Fruit fly (Drosophila melanogaster) whole organism, embryonic: ENCODE measurements around the gene P58IPK.

Source experiments
- BEAF-32 ChIP-seq: fragments of 200-800 bp; sonication (Bioruptor generic); optimal IDR thresholded peaks from 3 replicates; lab custom pipeline; 2017; ENCODE audit warnings: missing biosample characterization, missing genetic modification characterization, mild to moderate bottlenecking, moderate library complexity, missing genetic modification reagents
- CG10462 ChIP-seq: fragments of 200-800 bp; sonication (Bioruptor generic); optimal IDR thresholded peaks from 2 replicates; lab custom pipeline; 2016; ENCODE audit warnings: missing biosample characterization, missing genetic modification characterization
- CG10959 ChIP-seq: fragments of 200-800 bp; sonication (Bioruptor generic); IDR thresholded peaks from 2 replicates; pipeline ENCODE4 v1.3.6; 2022; ENCODE audit warnings: missing biosample characterization, missing genetic modification characterization
- CG12236 ChIP-seq: fragments of 200-800 bp; sonication (Bioruptor generic); optimal IDR thresholded peaks from 2 replicates; lab custom pipeline; 2016; ENCODE audit warnings: missing biosample characterization, missing genetic modification characterization
- CG14965 ChIP-seq: fragments of 200-800 bp; sonication (Bioruptor generic); optimal IDR thresholded peaks from 2 replicates; lab custom pipeline; 2016; ENCODE audit warnings: missing biosample characterization, missing genetic modification characterization, borderline replicate concordance
- CG1529 ChIP-seq: fragments of 200-800 bp; sonication (Bioruptor generic); optimal IDR thresholded peaks from 3 replicates; lab custom pipeline; 2018; ENCODE audit warnings: missing biosample characterization, missing genetic modification characterization
- CG15479 ChIP-seq: fragments of 200-800 bp; sonication (Bioruptor generic); optimal IDR thresholded peaks from 3 replicates; lab custom pipeline; 2019; ENCODE audit warnings: missing biosample characterization, mild to moderate bottlenecking, missing genetic modification characterization, moderate library complexity
- CG1602 ChIP-seq: fragments of 200-800 bp; sonication (Bioruptor generic); optimal IDR thresholded peaks from 3 replicates; lab custom pipeline; 2016; ENCODE audit warnings: missing biosample characterization, missing genetic modification characterization
- CG16813 ChIP-seq: fragments of 200-800 bp; sonication (Bioruptor generic); IDR thresholded peaks from 3 replicates; pipeline ENCODE4 v1.3.6; 2022; ENCODE audit warnings: missing biosample characterization, missing genetic modification characterization; ENCODE audit not compliant: partially characterized antibody
- CG17359 ChIP-seq: fragments of 200-800 bp; sonication (Bioruptor generic); optimal IDR thresholded peaks from 3 replicates; lab custom pipeline; 2018; ENCODE audit warnings: missing biosample characterization, mild to moderate bottlenecking, missing genetic modification characterization, moderate library complexity
- CG17568 ChIP-seq: fragments of 200-800 bp; sonication (Bioruptor generic); optimal IDR thresholded peaks from 2 replicates; lab custom pipeline; 2018; ENCODE audit warnings: missing biosample characterization, mild to moderate bottlenecking, missing genetic modification characterization, moderate library complexity
- CG17829 ChIP-seq: fragments of 200-800 bp; optimal IDR thresholded peaks from 2 replicates; lab custom pipeline; 2019; ENCODE audit warnings: missing biosample characterization, mild to moderate bottlenecking, missing genetic modification characterization, moderate library complexity
- CG1832 ChIP-seq: fragments of 200-800 bp; sonication (Bioruptor generic); optimal IDR thresholded peaks from 2 replicates; lab custom pipeline; 2017; ENCODE audit warnings: missing biosample characterization, mild to moderate bottlenecking, missing genetic modification characterization, inconsistent platforms
- CG2116 ChIP-seq: fragments of 200-800 bp; sonication (Bioruptor generic); optimal IDR thresholded peaks from 3 replicates; lab custom pipeline; 2018; ENCODE audit warnings: missing biosample characterization, mild to moderate bottlenecking, missing genetic modification characterization
- CG2678 ChIP-seq: fragments of 200-800 bp; sonication (Bioruptor generic); optimal IDR thresholded peaks from 3 replicates; lab custom pipeline; 2019; ENCODE audit warnings: missing biosample characterization, mild to moderate bottlenecking, missing genetic modification characterization, moderate library complexity
- CG31365 ChIP-seq: fragments of 200-800 bp; sonication (Bioruptor generic); optimal IDR thresholded peaks from 2 replicates; lab custom pipeline; 2018; ENCODE audit warnings: missing biosample characterization, mild to moderate bottlenecking, missing genetic modification characterization
- CG3847 ChIP-seq: fragments of 200-800 bp; sonication (Bioruptor generic); IDR thresholded peaks from 2 replicates; pipeline ENCODE4 v1.3.6; 2022; ENCODE audit warnings: missing biosample characterization, missing genetic modification characterization
- CG7357 ChIP-seq: fragments of 200-800 bp; sonication (Bioruptor generic); IDR thresholded peaks from 3 replicates; pipeline ENCODE4 v1.3.6; 2022; ENCODE audit warnings: missing biosample characterization, missing genetic modification characterization
- CG7987 ChIP-seq: fragments of 200-800 bp; sonication (Bioruptor generic); optimal IDR thresholded peaks from 2 replicates; lab custom pipeline; 2018; ENCODE audit warnings: missing biosample characterization, mild to moderate bottlenecking, missing genetic modification characterization, moderate library complexity
- CG9437 ChIP-seq: fragments of 200-800 bp; sonication (Bioruptor generic); optimal IDR thresholded peaks from 2 replicates; lab custom pipeline; 2018; ENCODE audit warnings: missing biosample characterization, mild to moderate bottlenecking, missing genetic modification characterization
- Dek ChIP-seq: fragments of 200-800 bp; sonication (Bioruptor generic); optimal IDR thresholded peaks from 3 replicates; lab custom pipeline; 2019; ENCODE audit warnings: missing biosample characterization, mild to moderate bottlenecking, missing genetic modification characterization, moderate library complexity
- E2f2 ChIP-seq: fragments of 200-800 bp; sonication (Bioruptor generic); IDR thresholded peaks from 2 replicates; pipeline ENCODE4 v1.3.6; 2022; ENCODE audit warnings: missing biosample characterization, missing genetic modification characterization
- H2.0 ChIP-seq: fragments of 200-800 bp; sonication (Bioruptor generic); IDR thresholded peaks from 2 replicates; pipeline ENCODE4 v1.3.6; 2022; ENCODE audit warnings: missing biosample characterization, missing genetic modification characterization
- HHEX ChIP-seq: fragments of 200-800 bp; sonication (Bioruptor generic); optimal IDR thresholded peaks from 3 replicates; lab custom pipeline; 2017; ENCODE audit warnings: missing biosample characterization, mild to moderate bottlenecking, missing genetic modification characterization, missing genetic modification reagents
- Hey ChIP-seq: fragments of 200-800 bp; sonication (Bioruptor generic); optimal IDR thresholded peaks from 3 replicates; lab custom pipeline; 2018; ENCODE audit warnings: missing biosample characterization, mild to moderate bottlenecking, missing genetic modification characterization
- Hsf ChIP-seq: fragments of 200-800 bp; sonication (Bioruptor generic); optimal IDR thresholded peaks from 3 replicates; lab custom pipeline; 2016; ENCODE audit warnings: missing biosample characterization, missing genetic modification characterization
- Kr ChIP-seq: fragments of 200-800 bp; sonication (Bioruptor generic); optimal IDR thresholded peaks from 2 replicates; lab custom pipeline; 2017; ENCODE audit warnings: missing biosample characterization, mild to moderate bottlenecking, missing genetic modification characterization
- MBD-R2 ChIP-seq: fragments of 200-800 bp; sonication (Bioruptor generic); IDR thresholded peaks from 2 replicates; pipeline ENCODE4 v1.3.6; 2022; ENCODE audit warnings: missing biosample characterization, missing genetic modification characterization
- Ptx1 ChIP-seq: fragments of 200-800 bp; sonication (Bioruptor generic); IDR thresholded peaks from 2 replicates; pipeline ENCODE4 v1.3.6; 2022; ENCODE audit warnings: missing biosample characterization, missing genetic modification characterization
- Ravus ChIP-seq: fragments of 200-800 bp; sonication (Bioruptor generic); IDR thresholded peaks from 2 replicates; pipeline ENCODE4 v1.3.6; 2022; ENCODE audit warnings: missing biosample characterization, missing genetic modification characterization
- Six4 ChIP-seq: fragments of 200-800 bp; sonication (Bioruptor generic); optimal IDR thresholded peaks from 2 replicates; lab custom pipeline; 2016; ENCODE audit warnings: missing biosample characterization, missing genetic modification characterization
- dan ChIP-seq: fragments of 200-800 bp; sonication (Bioruptor generic); IDR thresholded peaks from 2 replicates; pipeline ENCODE4 v1.3.6; 2022; ENCODE audit warnings: missing biosample characterization, missing genetic modification characterization
- esg ChIP-seq: fragments of 200-800 bp; sonication (Bioruptor generic); conservative IDR thresholded peaks from 2 replicates; pipeline ENCODE4 v1.3.6; 2022; ENCODE audit warnings: missing biosample characterization, missing genetic modification characterization
- fd3F ChIP-seq: fragments of 200-800 bp; sonication (Bioruptor generic); optimal IDR thresholded peaks from 2 replicates; lab custom pipeline; 2018; ENCODE audit warnings: missing biosample characterization, mild to moderate bottlenecking, missing genetic modification characterization, moderate library complexity
- gce ChIP-seq: fragments of 200-800 bp; sonication (Bioruptor generic); IDR thresholded peaks from 3 replicates; pipeline ENCODE4 v1.3.6; 2022; ENCODE audit warnings: missing biosample characterization, missing genetic modification characterization
- grau ChIP-seq: fragments of 200-800 bp; optimal IDR thresholded peaks from 3 replicates; lab custom pipeline; 2019; ENCODE audit warnings: missing biosample characterization, mild to moderate bottlenecking, missing genetic modification characterization, moderate library complexity
- gt ChIP-seq: fragments of 200-800 bp; sonication (Bioruptor generic); IDR thresholded peaks from 2 replicates; pipeline ENCODE4 v1.3.6; 2022; ENCODE audit warnings: missing biosample characterization, missing genetic modification characterization
- ham ChIP-seq: fragments of 200-800 bp; sonication (Bioruptor generic); IDR thresholded peaks from 2 replicates; pipeline ENCODE4 v1.3.6; 2022; ENCODE audit warnings: missing biosample characterization, missing genetic modification characterization
- lola ChIP-seq, 3 experiments: fragments of >200 bp in 2 of 3; fragments of 200-800 bp in 1 of 3; sonication (Bioruptor generic) in 1 of 3; optimal IDR thresholded peaks; 2 replicates each; lab custom pipeline; 2017 to 2019; ENCODE audit warnings: missing biosample characterization in 3 of 3, missing genetic modification characterization in 3 of 3, mild to moderate bottlenecking in 1 of 3, moderate library complexity in 1 of 3
- luna ChIP-seq: fragments of 200-800 bp; sonication (Bioruptor generic); optimal IDR thresholded peaks from 2 replicates; lab custom pipeline; 2016; ENCODE audit warnings: missing biosample characterization, missing genetic modification characterization
- pan ChIP-seq, 4 experiments: fragments of >200 bp in 3 of 4; fragments of 200-800 bp in 1 of 4; sonication (Bioruptor generic) in 1 of 4; optimal IDR thresholded peaks in 3 of 4; IDR thresholded peaks in 1 of 4; 2 replicates each; pipeline versions ENCODE4 v1.3.6 to Lab custom; 2017 to 2022; ENCODE audit warnings: missing biosample characterization in 2 of 4, missing genetic modification characterization in 2 of 4, mixed read lengths in 1 of 4
- pzg ChIP-seq: fragments of 200-800 bp; sonication (Bioruptor generic); optimal IDR thresholded peaks from 3 replicates; lab custom pipeline; 2018; ENCODE audit warnings: missing biosample characterization, mild to moderate bottlenecking, missing genetic modification characterization, moderate library complexity
- slou ChIP-seq: fragments of 200-800 bp; sonication (Bioruptor generic); optimal IDR thresholded peaks from 3 replicates; lab custom pipeline; 2016; ENCODE audit warnings: missing biosample characterization, missing genetic modification characterization
- tio ChIP-seq: fragments of 200-800 bp; sonication (Bioruptor generic); optimal IDR thresholded peaks from 2 replicates; lab custom pipeline; 2017; ENCODE audit warnings: missing biosample characterization, missing genetic modification characterization, inconsistent platforms
- toy ChIP-seq: fragments of 200-800 bp; sonication (Bioruptor generic); IDR thresholded peaks from 2 replicates; pipeline ENCODE4 v1.3.6; 2022; ENCODE audit warnings: missing biosample characterization, missing genetic modification characterization
- ttk ChIP-seq: fragments of 200-800 bp; sonication (Bioruptor generic); IDR thresholded peaks from 2 replicates; pipeline ENCODE4 v2.1.2; 2022; ENCODE audit warnings: missing biosample characterization, missing genetic modification characterization
- vnd ChIP-seq: fragments of 200-800 bp; sonication (Bioruptor generic); IDR thresholded peaks from 3 replicates; pipeline ENCODE4 v1.3.6; 2022; ENCODE audit warnings: missing biosample characterization, missing genetic modification characterization; ENCODE audit not compliant: partially characterized antibody
- z ChIP-seq: fragments of 200-800 bp; sonication (Bioruptor generic); IDR thresholded peaks from 3 replicates; pipeline ENCODE4 v1.3.6; 2022; ENCODE audit warnings: missing biosample characterization, missing genetic modification characterization

P58IPK gene

DNA sequence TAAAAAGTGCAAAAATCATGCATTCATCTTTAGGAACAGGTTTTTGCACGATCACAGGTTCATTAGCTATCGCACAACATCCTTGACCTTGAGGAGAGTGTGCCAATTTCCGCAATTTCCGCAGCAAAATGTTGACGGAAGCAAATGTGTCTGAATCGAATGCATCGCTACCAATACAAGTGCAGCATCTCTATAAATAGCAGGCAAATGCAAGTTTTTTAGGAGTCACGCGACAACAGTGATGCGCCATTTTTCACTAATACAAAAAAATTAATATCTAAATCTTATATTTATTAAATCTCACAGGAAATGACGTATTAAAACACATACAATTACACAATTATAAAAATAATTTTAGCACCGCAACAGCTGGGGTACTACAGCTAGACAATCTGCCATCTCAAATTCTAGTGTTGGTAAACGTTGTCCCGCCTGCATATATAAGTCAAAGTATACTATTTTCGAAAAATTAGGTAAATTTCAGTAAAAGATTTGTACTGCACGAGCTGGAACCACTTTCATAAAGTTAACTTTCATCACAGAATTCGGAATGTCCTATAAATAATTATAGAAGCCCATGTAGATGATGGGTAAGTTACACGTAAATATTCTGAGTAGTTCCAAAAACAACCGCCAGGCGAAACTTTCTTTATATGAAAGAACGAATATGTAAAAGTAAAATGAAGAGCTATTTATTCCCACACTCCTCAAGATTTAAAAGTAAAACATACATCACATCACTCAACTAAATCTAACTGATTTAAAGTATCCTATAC is 12.7 kb upstream of the P58IPK start, which contains the start of gene CG9399 (continued):
- peak; percentile 77 for TF ChIP-seq luna
- peak; percentile 96 for TF ChIP-seq CG1529 (GFP tag; lab: Kevin White, UChicago)
- TF ChIP-seq HHEX = peak; percentile 95
- peak; percentile 51 for TF ChIP-seq vnd (GFP tag; lab: Robert Waterston, UW)
- TF ChIP-seq Hsf (GFP tag; lab: Kevin White, UChicago) = peak; percentile 98
- peak; percentile 64 for TF ChIP-seq CG31365 (tag; lab: Kevin White, UChicago)
- peak; percentile 52; the same call in 2 of the 3 replicates for TF ChIP-seq CG16813
- peak; percentile 73 for TF ChIP-seq z (GFP tag; lab: Robert Waterston, UW)
- TF ChIP-seq CG7987 (GFP tag; lab: Kevin White, UChicago) = peak; percentile 92
- TF ChIP-seq MBD-R2 (GFP tag; lab: Robert Waterston, UW) = peak; percentile 90
- peak; percentile 94 for TF ChIP-seq CG9437 (GFP tag; lab: Kevin White, UChicago)
- TF ChIP-seq CG10462 (GFP tag; lab: Kevin White, UChicago) = peak; percentile 98
- peak; percentile 97 for TF ChIP-seq CG3847
- TF ChIP-seq CG12236 (GFP tag; lab: Kevin White, UChicago) = peak; percentile 83
- TF ChIP-seq CG15479 (GFP tag; lab: Kevin White, UChicago) = peak; percentile 70
- no peak for TF ChIP-seq pan (optimal IDR thresholded peaks at IDR 0.05; lab: Kevin White, UChicago)
- peak in 1 of 2 experiments; percentile 99 for TF ChIP-seq pan (GFP tag; optimal IDR thresholded peaks at IDR 0.05 in 1 of 2, IDR thresholded peaks at IDR 0.05 in 1 of 2)
- TF ChIP-seq Six4 (GFP tag; lab: Kevin White, UChicago) = peak; percentile 95
- TF ChIP-seq grau (tag; lab: Kevin White, UChicago) = peak; percentile 95
- peak; percentile 96 for TF ChIP-seq CG2678
- TF ChIP-seq tio (GFP tag; lab: Kevin White, UChicago) = peak; percentile 97
- TF ChIP-seq E2f2 (GFP tag; lab: Robert Waterston, UW) = peak; percentile 83
- TF ChIP-seq esg (GFP tag; lab: Robert Waterston, UW) = peak; percentile 98
- peak; percentile 85 for TF ChIP-seq dan
- peak; percentile 98 for TF ChIP-seq ttk (GFP tag; lab: Robert Waterston, UW)
- peak; percentile 97 for TF ChIP-seq gce (GFP tag; lab: Robert Waterston, UW)
- peak; percentile 89 for TF ChIP-seq toy (GFP tag; lab: Robert Waterston, UW)
- peak; percentile 99 for TF ChIP-seq Ptx1 (GFP tag; lab: Robert Waterston, UW)
- no peak for TF ChIP-seq CG1832
- peak; percentile 98 for TF ChIP-seq CG17829 (tag; lab: Kevin White, UChicago)
- TF ChIP-seq CG17568 (GFP tag; lab: Kevin White, UChicago) = peak; percentile 95
- peak in 1 of 3 experiments; percentile 98 for TF ChIP-seq lola (GFP tag; optimal IDR thresholded peaks at IDR 0.05; lab: Kevin White, UChicago)
- peak; percentile 85 for TF ChIP-seq Ravus (GFP tag; lab: Robert Waterston, UW)
- peak; percentile 98 for TF ChIP-seq CG17359 (tag; lab: Kevin White, UChicago)
- peak; percentile 92 for TF ChIP-seq CG10959 (GFP tag; lab: Robert Waterston, UW)
- peak; percentile 91 for TF ChIP-seq CG2116 (GFP tag; lab: Kevin White, UChicago)
- peak; percentile 59 for TF ChIP-seq pzg
- TF ChIP-seq Dek (tag; lab: Kevin White, UChicago) = peak; percentile 96
- TF ChIP-seq slou (GFP tag; lab: Kevin White, UChicago) = peak; percentile 84
- TF ChIP-seq fd3F = peak; percentile 96
- TF ChIP-seq CG14965 (GFP tag; lab: Kevin White, UChicago) = peak; percentile 55
- peak; percentile 98 for TF ChIP-seq H2.0 (GFP tag; lab: Robert Waterston, UW)
- TF ChIP-seq CG7357 (GFP tag; lab: Robert Waterston, UW) = peak; percentile 92
- TF ChIP-seq CG1602 (GFP tag; lab: Kevin White, UChicago) = peak; percentile 99
- peak; percentile 75 for TF ChIP-seq Hey
- peak; percentile 96 for TF ChIP-seq gt (GFP tag; lab: Robert Waterston, UW)
- no peak for TF ChIP-seq Kr (GFP tag; lab: Kevin White, UChicago)
- TF ChIP-seq ham (GFP tag; lab: Robert Waterston, UW) = peak; percentile 88
- TF ChIP-seq BEAF-32 = peak; percentile 73
